Fruit fly (Drosophila melanogaster) whole organism, embryonic: ENCODE data around the gene Srg3.
A peak's percentile ranks its signal among the peaks of the same experiment; 100 is the strongest.

Experiments used
- CG10267 ChIP-seq: fragments of 200-800 bp; sonication (Bioruptor generic); optimal IDR thresholded peaks from 2 replicates; lab custom pipeline; 2018; ENCODE audit warnings: missing biosample characterization, mild to moderate bottlenecking, missing genetic modification characterization, moderate library complexity
- CG10979 ChIP-seq: fragments of 200-800 bp; sonication (Bioruptor generic); optimal IDR thresholded peaks from 2 replicates; lab custom pipeline; 2018; ENCODE audit warnings: missing biosample characterization, mild to moderate bottlenecking, missing genetic modification characterization, moderate library complexity
- CG11695 ChIP-seq: fragments of 200-800 bp; sonication (Bioruptor generic); IDR thresholded peaks from 3 replicates; pipeline ENCODE4 v1.3.6; 2022; ENCODE audit warnings: missing biosample characterization, missing genetic modification characterization
- CG13424 ChIP-seq: fragments of 200-800 bp; sonication (Bioruptor generic); optimal IDR thresholded peaks from 2 replicates; lab custom pipeline; 2019; ENCODE audit warnings: missing biosample characterization, mild to moderate bottlenecking, missing genetic modification characterization, moderate library complexity
- CG14441 ChIP-seq: fragments of 200-800 bp; sonication (Bioruptor generic); IDR thresholded peaks from 2 replicates; pipeline ENCODE4 v1.3.6; 2022; ENCODE audit warnings: missing biosample characterization, missing genetic modification characterization
- CG15696 ChIP-seq: fragments of 200-800 bp; sonication (Bioruptor generic); optimal IDR thresholded peaks from 2 replicates; lab custom pipeline; 2019; ENCODE audit warnings: missing biosample characterization, mild to moderate bottlenecking, missing genetic modification characterization, moderate library complexity
- CG16813 ChIP-seq: fragments of 200-800 bp; sonication (Bioruptor generic); IDR thresholded peaks from 3 replicates; pipeline ENCODE4 v1.3.6; 2022; ENCODE audit warnings: missing biosample characterization, missing genetic modification characterization; ENCODE audit not compliant: partially characterized antibody
- CG30431 ChIP-seq: fragments of 200-800 bp; sonication (Bioruptor generic); optimal IDR thresholded peaks from 2 replicates; lab custom pipeline; 2017; ENCODE audit warnings: missing biosample characterization, missing genetic modification characterization
- CG31441 ChIP-seq: fragments of 200-800 bp; sonication (Bioruptor generic); IDR thresholded peaks from 2 replicates; pipeline ENCODE4 v1.3.6; 2022; ENCODE audit warnings: missing biosample characterization, missing genetic modification characterization
- CG4328 ChIP-seq: fragments of 200-800 bp; sonication (Bioruptor generic); optimal IDR thresholded peaks from 3 replicates; lab custom pipeline; 2017; ENCODE audit warnings: missing biosample characterization, missing genetic modification reagents, missing genetic modification characterization
- CG4820 ChIP-seq: fragments of 200-800 bp; sonication (Bioruptor generic); optimal IDR thresholded peaks from 3 replicates; lab custom pipeline; 2016; ENCODE audit warnings: missing biosample characterization, missing genetic modification characterization
- CG4854 ChIP-seq: fragments of 200-800 bp; sonication (Bioruptor generic); optimal IDR thresholded peaks from 2 replicates; lab custom pipeline; 2016; ENCODE audit warnings: missing biosample characterization, missing genetic modification characterization, inconsistent platforms
- CG6175 ChIP-seq: fragments of 200-800 bp; sonication (Bioruptor generic); IDR thresholded peaks from 3 replicates; pipeline ENCODE4 v1.3.6; 2022; ENCODE audit warnings: missing biosample characterization, missing genetic modification characterization
- CG9437 ChIP-seq: fragments of 200-800 bp; sonication (Bioruptor generic); optimal IDR thresholded peaks from 2 replicates; lab custom pipeline; 2018; ENCODE audit warnings: missing biosample characterization, mild to moderate bottlenecking, missing genetic modification characterization
- CG9797 ChIP-seq: fragments of 200-800 bp; sonication (Bioruptor generic); optimal IDR thresholded peaks from 3 replicates; lab custom pipeline; 2018; ENCODE audit warnings: missing biosample characterization, mild to moderate bottlenecking, missing genetic modification characterization
- Dip3 ChIP-seq: fragments of 200-800 bp; sonication (Bioruptor generic); optimal IDR thresholded peaks from 3 replicates; lab custom pipeline; 2016; ENCODE audit warnings: missing biosample characterization, missing genetic modification characterization
- ERR ChIP-seq: fragments of 200-800 bp; sonication (Bioruptor generic); optimal IDR thresholded peaks from 2 replicates; lab custom pipeline; 2016; ENCODE audit warnings: missing biosample characterization, missing genetic modification characterization
- Gsc ChIP-seq: fragments of 200-800 bp; sonication (Bioruptor generic); IDR thresholded peaks from 2 replicates; pipeline ENCODE4 v1.3.6; 2022; ENCODE audit warnings: missing biosample characterization, missing genetic modification characterization
- HLH3B ChIP-seq: fragments of 200-800 bp; sonication (Bioruptor generic); IDR thresholded peaks from 2 replicates; pipeline ENCODE4 v1.3.6; 2022; ENCODE audit warnings: missing biosample characterization, missing genetic modification characterization
- HLHmδ ChIP-seq: fragments of 200-800 bp; sonication (Bioruptor generic); optimal IDR thresholded peaks from 2 replicates; lab custom pipeline; 2018; ENCODE audit warnings: missing biosample characterization, mild to moderate bottlenecking, missing genetic modification characterization, moderate library complexity
- Lim3 ChIP-seq: fragments of 200-800 bp; sonication (Bioruptor generic); IDR thresholded peaks from 2 replicates; pipeline ENCODE4 v1.3.6; 2022; ENCODE audit warnings: missing biosample characterization, missing genetic modification characterization
- Mad ChIP-seq: fragments of 200-800 bp; sonication (Bioruptor generic); optimal IDR thresholded peaks from 2 replicates; lab custom pipeline; 2016; ENCODE audit warnings: missing biosample characterization, missing genetic modification characterization
- Max ChIP-seq: fragments of 200-800 bp; sonication (Bioruptor generic); optimal IDR thresholded peaks from 2 replicates; lab custom pipeline; 2016; ENCODE audit warnings: missing biosample characterization, mild to moderate bottlenecking, missing genetic modification characterization
- Myb ChIP-seq: fragments of 200-800 bp; sonication (Bioruptor generic); optimal IDR thresholded peaks from 2 replicates; lab custom pipeline; 2016; ENCODE audit warnings: missing biosample characterization, missing genetic modification characterization
- Nf-YA ChIP-seq: fragments of 200-800 bp; sonication (Bioruptor generic); IDR thresholded peaks from 2 replicates; pipeline ENCODE4 v1.3.6; 2022; ENCODE audit warnings: missing biosample characterization, missing genetic modification characterization
- Oli ChIP-seq: fragments of 200-800 bp; sonication (Bioruptor generic); optimal IDR thresholded peaks from 2 replicates; lab custom pipeline; 2018; ENCODE audit warnings: missing biosample characterization, mild to moderate bottlenecking, missing genetic modification characterization, moderate library complexity
- Opbp ChIP-seq: fragments of 200-800 bp; sonication (Bioruptor generic); IDR thresholded peaks from 3 replicates; pipeline ENCODE4 v1.3.6; 2022; ENCODE audit warnings: missing biosample characterization, missing genetic modification characterization; ENCODE audit not compliant: partially characterized antibody
- Sox100B ChIP-seq: fragments of 200-800 bp; sonication (Bioruptor generic); optimal IDR thresholded peaks from 3 replicates; lab custom pipeline; 2018; ENCODE audit warnings: missing biosample characterization, mild to moderate bottlenecking, missing genetic modification characterization
- Spps ChIP-seq: fragments of 200-800 bp; sonication (Bioruptor generic); optimal IDR thresholded peaks from 2 replicates; lab custom pipeline; 2018; ENCODE audit warnings: missing biosample characterization, mild to moderate bottlenecking, missing genetic modification characterization
- ab ChIP-seq: fragments of 200-800 bp; sonication (Bioruptor generic); optimal IDR thresholded peaks from 2 replicates; lab custom pipeline; 2016; ENCODE audit warnings: missing biosample characterization, missing genetic modification characterization
- al ChIP-seq: fragments of 200-800 bp; sonication (Bioruptor generic); IDR thresholded peaks from 2 replicates; pipeline ENCODE4 v1.3.6; 2022; ENCODE audit warnings: missing biosample characterization, missing genetic modification characterization
- bab2 ChIP-seq: fragments of 200-800 bp; sonication (Bioruptor generic); optimal IDR thresholded peaks from 2 replicates; lab custom pipeline; 2016; ENCODE audit warnings: missing biosample characterization, missing genetic modification characterization
- bbx ChIP-seq: fragments of 200-800 bp; sonication (Bioruptor generic); IDR thresholded peaks from 2 replicates; pipeline ENCODE4 v1.3.6; 2022; ENCODE audit warnings: missing biosample characterization, missing genetic modification characterization; ENCODE audit not compliant: partially characterized antibody
- br ChIP-seq: fragments of >200 bp; optimal IDR thresholded peaks from 2 replicates; lab custom pipeline; 2017
- cad ChIP-seq: fragments of >200 bp; optimal IDR thresholded peaks from 2 replicates; lab custom pipeline; 2017; ENCODE audit warnings: missing biosample characterization, missing genetic modification characterization
- chif ChIP-seq, 2 experiments: fragments of 200-800 bp; sonication (Bioruptor generic); optimal IDR thresholded peaks; 3 replicates each; lab custom pipeline; 2016; ENCODE audit warnings: missing biosample characterization in 2 of 2, missing genetic modification characterization in 2 of 2
- chinmo ChIP-seq: fragments of 200-800 bp; sonication (Bioruptor generic); IDR thresholded peaks from 4 replicates; pipeline ENCODE4 v1.3.6; 2022; ENCODE audit warnings: missing biosample characterization, missing genetic modification characterization; ENCODE audit not compliant: partially characterized antibody
- emc ChIP-seq: fragments of 200-800 bp; sonication (Bioruptor generic); optimal IDR thresholded peaks from 2 replicates; lab custom pipeline; 2016; ENCODE audit warnings: missing biosample characterization, missing genetic modification characterization
- fd102C ChIP-seq: fragments of 200-800 bp; sonication (Bioruptor generic); optimal IDR thresholded peaks from 2 replicates; lab custom pipeline; 2018; ENCODE audit warnings: missing biosample characterization, mild to moderate bottlenecking, missing genetic modification characterization, moderate library complexity
- gcm ChIP-seq: fragments of 200-800 bp; sonication (Bioruptor generic); optimal IDR thresholded peaks from 2 replicates; lab custom pipeline; 2019; ENCODE audit warnings: missing biosample characterization, mild to moderate bottlenecking, missing genetic modification characterization, moderate library complexity
- ind ChIP-seq: fragments of 200-800 bp; sonication (Bioruptor generic); optimal IDR thresholded peaks from 3 replicates; lab custom pipeline; 2016; ENCODE audit warnings: missing biosample characterization, missing genetic modification characterization
- jing ChIP-seq: fragments of 200-800 bp; sonication (Bioruptor generic); optimal IDR thresholded peaks from 2 replicates; lab custom pipeline; 2018; ENCODE audit warnings: missing biosample characterization, mild to moderate bottlenecking, missing genetic modification characterization
- lov ChIP-seq, 2 experiments: fragments of 200-800 bp in 1 of 2; fragments of >200 bp in 1 of 2; sonication (Bioruptor generic) in 1 of 2; IDR thresholded peaks in 1 of 2; optimal IDR thresholded peaks in 1 of 2; 2 replicates in 1 of 2; 3 replicates in 1 of 2; pipeline versions ENCODE4 v1.3.6 to Lab custom; 2017 to 2022; ENCODE audit warnings: missing biosample characterization in 1 of 2, missing genetic modification characterization in 1 of 2
- nom ChIP-seq: fragments of 200-800 bp; sonication (Bioruptor generic); optimal IDR thresholded peaks from 2 replicates; lab custom pipeline; 2017; ENCODE audit warnings: missing biosample characterization, missing genetic modification characterization, mild to moderate bottlenecking, moderate library complexity, missing genetic modification reagents
- seq ChIP-seq: fragments of 200-800 bp; sonication (Bioruptor generic); IDR thresholded peaks from 2 replicates; pipeline ENCODE4 v1.3.6; 2022; ENCODE audit warnings: missing biosample characterization, missing genetic modification characterization
- sqz ChIP-seq: fragments of 200-800 bp; sonication (Bioruptor generic); optimal IDR thresholded peaks from 3 replicates; lab custom pipeline; 2018; ENCODE audit warnings: missing biosample characterization, mild to moderate bottlenecking, missing genetic modification characterization
- tna ChIP-seq: fragments of 200-800 bp; sonication (Bioruptor generic); IDR thresholded peaks from 2 replicates; pipeline ENCODE4 v1.3.6; 2022; ENCODE audit warnings: missing biosample characterization, missing genetic modification characterization; ENCODE audit not compliant: partially characterized antibody
- trh ChIP-seq: fragments of 200-800 bp; sonication (Bioruptor generic); optimal IDR thresholded peaks from 2 replicates; lab custom pipeline; 2016; ENCODE audit warnings: missing biosample characterization, missing genetic modification characterization
- tx ChIP-seq: fragments of 200-800 bp; sonication (Bioruptor generic); optimal IDR thresholded peaks from 2 replicates; lab custom pipeline; 2016; ENCODE audit warnings: missing biosample characterization, missing genetic modification characterization
- yki ChIP-seq: fragments of >200 bp; optimal IDR thresholded peaks from 3 replicates; lab custom pipeline; 2018
- z ChIP-seq: fragments of 200-800 bp; sonication (Bioruptor generic); IDR thresholded peaks from 3 replicates; pipeline ENCODE4 v1.3.6; 2022; ENCODE audit warnings: missing biosample characterization, missing genetic modification characterization

Gene Srg3

DNA sequence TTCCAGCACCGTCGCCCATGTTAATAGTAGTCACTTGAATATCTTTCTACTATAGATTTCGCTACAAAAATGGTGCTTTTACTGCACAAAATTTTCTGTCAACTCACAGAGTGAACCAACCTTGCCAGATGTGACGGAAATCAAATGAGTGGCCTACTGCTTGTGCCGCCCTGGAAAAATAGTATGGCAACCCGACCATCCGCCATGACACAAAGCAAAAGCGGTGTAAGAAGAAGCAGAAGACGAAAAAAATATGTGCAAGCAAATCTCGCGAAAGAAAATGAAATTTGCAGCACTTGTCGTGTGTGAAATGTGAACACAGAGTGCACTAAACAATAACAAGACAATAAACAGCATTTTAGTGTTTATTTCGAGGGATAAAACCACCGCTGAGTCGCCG is 33.8 kb downstream of the Srg3 start, which contains the start of the genes Uch-L5 and Jarid2:
Gene Uch-L5 (minus strand): TSS at position 137 of the 400 bp plus-strand sequence.
Gene Jarid2 (plus strand): TSS at position 210 of the 400 bp plus-strand sequence.
- TF ChIP-seq Max (GFP tag; lab: Kevin White, UChicago) (peak; percentile 52), sqz (GFP tag; lab: Kevin White, UChicago) (peak; percentile 77), CG13424 (tag; lab: Kevin White, UChicago) (peak; percentile 36), al (GFP tag; lab: Robert Waterston, UW) (no peak), CG10267 (tag; lab: Kevin White, UChicago) (peak; percentile 71), CG16813 (GFP tag; lab: Robert Waterston, UW) (no peak; the same call in 2 of the 3 replicates), Oli (tag; lab: Kevin White, UChicago) (no peak), ind (GFP tag; lab: Kevin White, UChicago) (peak; percentile 63), lov (optimal IDR thresholded peaks at IDR 0.05; lab: Kevin White, UChicago) (no peak), lov (GFP tag; IDR thresholded peaks at IDR 0.05; lab: Robert Waterston, UW) (no peak), CG14441 (GFP tag; lab: Robert Waterston, UW) (0 out of 2 replicates have a peak, but pooled peaks have one; percentile 12), chif (GFP tag; optimal IDR thresholded peaks at IDR 0.05; lab: Kevin White, UChicago) (peak; percentile 33 to 38), CG9437 (no peak), CG4820 (GFP tag; lab: Kevin White, UChicago) (peak; percentile 19), CG11695 (GFP tag; lab: Robert Waterston, UW) (no peak), seq (GFP tag; lab: Robert Waterston, UW) (no peak), gcm (GFP tag; lab: Kevin White, UChicago) (peak; percentile 17), Sox100B (no peak), z (GFP tag; lab: Robert Waterston, UW) (no peak), Mad (GFP tag; lab: Kevin White, UChicago) (peak; percentile 43), emc (GFP tag; lab: Kevin White, UChicago) (peak; percentile 34), fd102C (GFP tag; lab: Kevin White, UChicago) (no peak), jing (no peak), Nf-YA (GFP tag; lab: Robert Waterston, UW) (no peak), CG9797 (GFP tag; lab: Kevin White, UChicago) (peak; percentile 60), tna (GFP tag; lab: Robert Waterston, UW) (no peak), Spps (tag; lab: Kevin White, UChicago) (no peak), Opbp (GFP tag; lab: Robert Waterston, UW) (peak; percentile 69), CG6175 (GFP tag; lab: Robert Waterston, UW) (no peak), CG10979 (tag; lab: Kevin White, UChicago) (peak; percentile 48), Lim3 (GFP tag; lab: Robert Waterston, UW) (no peak), trh (GFP tag; lab: Kevin White, UChicago) (no peak), cad (no peak), CG4854 (GFP tag; lab: Kevin White, UChicago) (peak; percentile 17), CG30431 (no peak), tx (GFP tag; lab: Kevin White, UChicago) (peak; percentile 8), HLHmδ (GFP tag; lab: Kevin White, UChicago) (peak; percentile 24), yki (lab: Kevin White, UChicago) (no peak), ERR (GFP tag; lab: Kevin White, UChicago) (peak; percentile 61), br (lab: Kevin White, UChicago) (no peak), Dip3 (GFP tag; lab: Kevin White, UChicago) (peak; percentile 29), HLH3B (GFP tag; lab: Robert Waterston, UW) (no peak), chinmo (GFP tag; lab: Robert Waterston, UW) (0 out of 4 replicates have a peak, but pooled peaks have one; percentile 7), CG4328 (GFP tag; lab: Kevin White, UChicago) (no peak), CG15696 (tag; lab: Kevin White, UChicago) (no peak), CG31441 (GFP tag; lab: Robert Waterston, UW) (no peak), ab (GFP tag; lab: Kevin White, UChicago) (no peak), nom (GFP tag; lab: Kevin White, UChicago) (peak; percentile 40), Myb (GFP tag; lab: Kevin White, UChicago) (peak; percentile 63), bbx (GFP tag; lab: Robert Waterston, UW) (0 out of 2 replicates have a peak, but pooled peaks have one; percentile 19), bab2 (GFP tag; lab: Kevin White, UChicago) (peak; percentile 15), Gsc (no peak)
